Fruit fly (Drosophila melanogaster) whole organism, adult: ENCODE data around the gene mats.

Source experiments
- CG11617 ChIP-seq: fragments of 200-800 bp; sonication (Bioruptor generic); optimal IDR thresholded peaks from 2 replicates; lab custom pipeline; 2017; ENCODE audit warnings: mild to moderate bottlenecking, missing biosample characterization, missing genetic modification reagents, missing genetic modification characterization
- CG12768 ChIP-seq: fragments of 200-800 bp; sonication (Bioruptor generic); optimal IDR thresholded peaks from 2 replicates; lab custom pipeline; 2017; ENCODE audit warnings: missing biosample characterization, missing genetic modification characterization, mild to moderate bottlenecking, moderate library complexity, missing genetic modification reagents
- CG14711 ChIP-seq: fragments of 200-800 bp; sonication (Bioruptor generic); optimal IDR thresholded peaks from 2 replicates; lab custom pipeline; 2018; ENCODE audit warnings: missing biosample characterization, mild to moderate bottlenecking, missing genetic modification characterization, moderate library complexity
- CG1620 ChIP-seq: fragments of 200-800 bp; sonication (Bioruptor generic); optimal IDR thresholded peaks from 2 replicates; lab custom pipeline; 2016; ENCODE audit warnings: missing biosample characterization, missing genetic modification characterization
- CG33017 ChIP-seq: fragments of 200-800 bp; sonication (Bioruptor generic); optimal IDR thresholded peaks from 2 replicates; lab custom pipeline; 2018; ENCODE audit warnings: missing biosample characterization, mild to moderate bottlenecking, missing genetic modification characterization, moderate library complexity
- CG5204 ChIP-seq: fragments of 200-800 bp; sonication (Bioruptor generic); optimal IDR thresholded peaks from 2 replicates; lab custom pipeline; 2016; ENCODE audit warnings: missing biosample characterization, missing genetic modification characterization
- CG7045 ChIP-seq: fragments of 200-800 bp; sonication (Bioruptor generic); optimal IDR thresholded peaks from 2 replicates; lab custom pipeline; 2017; ENCODE audit warnings: missing biosample characterization, mild to moderate bottlenecking, missing genetic modification characterization
- CG7101 ChIP-seq: fragments of 200-800 bp; sonication (Bioruptor generic); optimal IDR thresholded peaks from 2 replicates; lab custom pipeline; 2018; ENCODE audit warnings: missing biosample characterization, mild to moderate bottlenecking, missing genetic modification characterization, moderate library complexity
- Clk ChIP-seq: fragments of 200-800 bp; sonication (Bioruptor generic); optimal IDR thresholded peaks from 2 replicates; lab custom pipeline; 2017; ENCODE audit warnings: missing biosample characterization, missing genetic modification characterization
- Crg-1 ChIP-seq: fragments of 200-800 bp; sonication (Bioruptor generic); optimal IDR thresholded peaks from 2 replicates; lab custom pipeline; 2016; ENCODE audit warnings: missing biosample characterization, missing genetic modification characterization
- Hr96 ChIP-seq: fragments of 200-800 bp; sonication (Bioruptor generic); optimal IDR thresholded peaks from 2 replicates; lab custom pipeline; 2016; ENCODE audit warnings: missing biosample characterization, missing genetic modification characterization
- Mnt ChIP-seq: fragments of 200-800 bp; sonication (Bioruptor generic); optimal IDR thresholded peaks from 2 replicates; lab custom pipeline; 2016; ENCODE audit warnings: missing biosample characterization, mild to moderate bottlenecking, missing genetic modification characterization
- bab1 ChIP-seq: fragments of 200-800 bp; sonication (Bioruptor generic); optimal IDR thresholded peaks from 3 replicates; lab custom pipeline; 2019; ENCODE audit warnings: missing biosample characterization, mild to moderate bottlenecking, missing genetic modification characterization, moderate library complexity
- cic ChIP-seq: fragments of 200-800 bp; sonication (Bioruptor generic); optimal IDR thresholded peaks from 2 replicates; lab custom pipeline; 2017; ENCODE audit warnings: missing biosample characterization, mild to moderate bottlenecking, missing genetic modification characterization, moderate library complexity
- cnc ChIP-seq, 2 experiments: fragments of >200 bp; optimal IDR thresholded peaks; 2 replicates each; lab custom pipeline; 2017
- kay ChIP-seq: fragments of 200-800 bp; sonication (Bioruptor generic); peaks from one replicate; lab custom pipeline; 2016; ENCODE audit warnings: missing biosample characterization, missing genetic modification characterization, borderline replicate concordance
- ovo ChIP-seq: fragments of 200-800 bp; sonication (Bioruptor generic); optimal IDR thresholded peaks from 2 replicates; lab custom pipeline; 2016; ENCODE audit warnings: missing biosample characterization, missing genetic modification characterization
- pad ChIP-seq: fragments of 200-800 bp; sonication (Bioruptor generic); optimal IDR thresholded peaks from 3 replicates; lab custom pipeline; 2017; ENCODE audit warnings: missing biosample characterization, missing genetic modification characterization, mild to moderate bottlenecking, moderate library complexity, missing genetic modification reagents
- tj ChIP-seq: fragments of 200-800 bp; sonication (Bioruptor generic); optimal IDR thresholded peaks from 3 replicates; lab custom pipeline; 2017; ENCODE audit warnings: missing biosample characterization, mild to moderate bottlenecking, missing genetic modification characterization, moderate library complexity
- toe ChIP-seq: fragments of 200-800 bp; sonication (Bioruptor generic); optimal IDR thresholded peaks from 2 replicates; lab custom pipeline; 2016; ENCODE audit warnings: missing biosample characterization, missing genetic modification characterization

mats gene

dm6 chr3R:22421618-22422017 lies 657 bp downstream of the mats start:
- TF ChIP-seq ovo (no peak), tj (no peak), pad (GFP tag; lab: Kevin White, UChicago) (peak; percentile 2), CG5204 (GFP tag; lab: Kevin White, UChicago) (no peak), CG33017 (tag; lab: Kevin White, UChicago) (peak; percentile 54), bab1 (GFP tag; lab: Kevin White, UChicago) (peak; percentile 90), CG14711 (peak; percentile 56), CG12768 (GFP tag; lab: Kevin White, UChicago) (no peak), Hr96 (GFP tag; lab: Kevin White, UChicago) (peak; percentile 23), CG7101 (peak; percentile 69), toe (GFP tag; lab: Kevin White, UChicago) (no peak), CG7045 (GFP tag; lab: Kevin White, UChicago) (peak; percentile 6), CG11617 (GFP tag; lab: Kevin White, UChicago) (no peak)

dm6 chr3R:22423996-22424395 lies 3.0 kb downstream of the mats start:
- no peak for TF ChIP-seq cic (GFP tag; lab: Kevin White, UChicago)
- no peak for TF ChIP-seq tj
- no peak for TF ChIP-seq CG7045 (GFP tag; lab: Kevin White, UChicago)
- TF ChIP-seq CG12768 (GFP tag; lab: Kevin White, UChicago), result no peak
- TF ChIP-seq toe (GFP tag; lab: Kevin White, UChicago), result no peak
- TF ChIP-seq Crg-1 (GFP tag; lab: Kevin White, UChicago), result no peak
- TF ChIP-seq Mnt, result no peak
- no peak for TF ChIP-seq CG11617 (GFP tag; lab: Kevin White, UChicago)
- no peak for TF ChIP-seq CG14711
- no peak for TF ChIP-seq ovo
- TF ChIP-seq CG33017 (tag; lab: Kevin White, UChicago), result no peak
- TF ChIP-seq Clk (GFP tag; lab: Kevin White, UChicago), result no peak

- TF ChIP-seq Mnt (peak; percentile 60), cic (GFP tag; lab: Kevin White, UChicago) (peak; percentile 67), bab1 (GFP tag; lab: Kevin White, UChicago) (peak; percentile 8), kay (GFP tag; lab: Kevin White, UChicago) (no peak), toe (GFP tag; lab: Kevin White, UChicago) (no peak), tj (peak; percentile 97)
Observed at dm6 chr3R:22424602-22425190, 3.7 kb downstream of the mats start, which contains the start of gene pinta. Gene pinta, minus strand, starts transcription at chr3R:22424929.

dm6 chr3R:22432200-22432804 lies 11.3 kb downstream of the mats start:
- no peak for TF ChIP-seq toe (GFP tag; lab: Kevin White, UChicago)
- TF ChIP-seq Clk (GFP tag; lab: Kevin White, UChicago), result no peak
- TF ChIP-seq cic (GFP tag; lab: Kevin White, UChicago), result no peak
- no peak for TF ChIP-seq CG11617 (GFP tag; lab: Kevin White, UChicago)
- no peak for TF ChIP-seq CG14711
- TF ChIP-seq bab1 (GFP tag; lab: Kevin White, UChicago), result no peak
- TF ChIP-seq Mnt, result no peak

dm6 chr3R:22436050-22436449 lies 15.1 kb downstream of the mats start, which contains the start of gene CG13847:
Gene CG13847, minus strand, starts transcription at chr3R:22436150.
- TF ChIP-seq CG33017 (tag; lab: Kevin White, UChicago), result no peak
- no peak for TF ChIP-seq cic (GFP tag; lab: Kevin White, UChicago)
- TF ChIP-seq toe (GFP tag; lab: Kevin White, UChicago), result no peak
- TF ChIP-seq cnc (optimal IDR thresholded peaks at IDR 0.05; lab: Kevin White, UChicago), result no peak
- TF ChIP-seq kay (GFP tag; lab: Kevin White, UChicago), result no peak
- no peak for TF ChIP-seq Hr96 (GFP tag; lab: Kevin White, UChicago)
- no peak for TF ChIP-seq CG14711

dm6 chr3R:22438301-22438700 lies 17.3 kb downstream of the mats start:
- TF ChIP-seq Hr96 (GFP tag; lab: Kevin White, UChicago), result no peak
- TF ChIP-seq CG1620 (GFP tag; lab: Kevin White, UChicago), result no peak
- TF ChIP-seq CG33017 (tag; lab: Kevin White, UChicago), result no peak
- TF ChIP-seq cic (GFP tag; lab: Kevin White, UChicago), result no peak
- no peak for TF ChIP-seq CG12768 (GFP tag; lab: Kevin White, UChicago)
- no peak for TF ChIP-seq CG5204 (GFP tag; lab: Kevin White, UChicago)
- no peak for TF ChIP-seq pad (GFP tag; lab: Kevin White, UChicago)
- no peak for TF ChIP-seq CG11617 (GFP tag; lab: Kevin White, UChicago)
- TF ChIP-seq bab1 (GFP tag; lab: Kevin White, UChicago), result no peak
- TF ChIP-seq toe (GFP tag; lab: Kevin White, UChicago), result no peak
- no peak for TF ChIP-seq Clk (GFP tag; lab: Kevin White, UChicago)
- TF ChIP-seq kay (GFP tag; lab: Kevin White, UChicago), result no peak
- TF ChIP-seq tj, result no peak
- TF ChIP-seq Mnt, result no peak
- TF ChIP-seq CG7045 (GFP tag; lab: Kevin White, UChicago), result no peak
